Worm (Caenorhabditis elegans): ENCODE data around the gene nhr-80.
A peak's percentile ranks its signal among the peaks of the same experiment; 100 is the strongest.

- TF ChIP-seq dao-5 (tag; optimal IDR thresholded peaks at IDR 0.05) (no peak), him-1 (tag; optimal IDR thresholded peaks at IDR 0.05) (peak; percentile 51), W03F9.2 (tag; optimal IDR thresholded peaks at IDR 0.05) (no peak)
These were observed 47.8 kb upstream of the nhr-80 start for ce11 chrIII:62383-62873.

All from whole organism, L4/young adult.